Worm (Caenorhabditis elegans) whole organism, L3 larva: ENCODE measurements around the gene nhr-120.

Experiments
- aly-2 ChIP-seq: fragments of 150-350 bp; optimal IDR thresholded peaks from 2 replicates; lab custom pipeline; 2014; ENCODE audit warnings: missing biosample characterization, missing genetic modification characterization
- ceh-82 ChIP-seq: fragments of 150-350 bp; optimal IDR thresholded peaks from 2 replicates; lab custom pipeline; 2014; ENCODE audit warnings: missing biosample characterization, missing genetic modification characterization
- daf-12 ChIP-seq: fragments of 150-350 bp; optimal IDR thresholded peaks from 2 replicates; lab custom pipeline; 2014; ENCODE audit warnings: missing biosample characterization, missing genetic modification reagents, missing genetic modification characterization
- mdl-1 ChIP-seq: fragments of 150-350 bp; optimal IDR thresholded peaks from 2 replicates; lab custom pipeline; 2014; ENCODE audit warnings: missing biosample characterization, missing genetic modification characterization
- snpc-4 ChIP-seq: fragments of 150-350 bp; optimal IDR thresholded peaks from 2 replicates; lab custom pipeline; 2014; ENCODE audit warnings: missing biosample characterization, missing genetic modification characterization
- ztf-4 ChIP-seq: fragments of 150-350 bp; optimal IDR thresholded peaks from 2 replicates; lab custom pipeline; 2014; ENCODE audit warnings: missing biosample characterization, missing genetic modification characterization

ce11 chrX:6656251-6656650 lies 15.8 kb upstream of the nhr-120 start:
- TF ChIP-seq aly-2 (tag; lab: Kevin White, UChicago) (no peak), daf-12 (no peak), mdl-1 (tag; lab: Kevin White, UChicago) (no peak), snpc-4 (tag; lab: Kevin White, UChicago) (no peak), ztf-4 (tag; lab: Kevin White, UChicago) (no peak), ceh-82 (no peak)
